Fruit fly (Drosophila melanogaster) whole organism, larva: Measurements from ENCODE around the gene hgo.

Source experiments
- noc ChIP-seq: fragments of 200-800 bp; sonication (Bioruptor generic); optimal IDR thresholded peaks from 3 replicates; lab custom pipeline; 2019; ENCODE audit warnings: missing biosample characterization, mild to moderate bottlenecking, missing genetic modification characterization, moderate library complexity

The hgo gene

DNA sequence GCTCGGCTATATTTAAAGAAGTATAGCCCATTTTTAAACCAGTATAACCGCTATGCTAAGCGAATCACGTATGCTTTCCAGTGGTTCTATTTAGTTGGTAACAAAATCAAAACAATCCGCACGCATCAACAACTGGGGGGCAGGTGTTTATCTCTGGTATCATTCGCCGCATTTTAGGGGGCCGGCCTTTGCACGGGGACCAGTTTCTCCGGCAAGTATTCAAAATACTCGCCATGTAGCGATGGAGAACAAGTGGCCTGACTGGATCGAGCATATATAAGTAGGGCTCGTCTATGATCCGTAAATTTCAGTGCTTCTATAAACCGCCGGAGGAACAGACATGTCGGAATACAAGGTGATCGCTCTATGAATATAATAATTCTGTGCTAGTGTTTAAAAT is at the start of gene hgo:
hgo (plus strand) TSS at position 301 of the 400 bp plus-strand sequence.
- no peak for TF ChIP-seq noc

- TF ChIP-seq noc: no peak
Measured at dm6 chr2L:11091111-11091510, 45.1 kb upstream of the hgo start, which contains the start of gene Wdr59. Wdr59 (plus strand) TSS chr2L:11091444.

DNA sequence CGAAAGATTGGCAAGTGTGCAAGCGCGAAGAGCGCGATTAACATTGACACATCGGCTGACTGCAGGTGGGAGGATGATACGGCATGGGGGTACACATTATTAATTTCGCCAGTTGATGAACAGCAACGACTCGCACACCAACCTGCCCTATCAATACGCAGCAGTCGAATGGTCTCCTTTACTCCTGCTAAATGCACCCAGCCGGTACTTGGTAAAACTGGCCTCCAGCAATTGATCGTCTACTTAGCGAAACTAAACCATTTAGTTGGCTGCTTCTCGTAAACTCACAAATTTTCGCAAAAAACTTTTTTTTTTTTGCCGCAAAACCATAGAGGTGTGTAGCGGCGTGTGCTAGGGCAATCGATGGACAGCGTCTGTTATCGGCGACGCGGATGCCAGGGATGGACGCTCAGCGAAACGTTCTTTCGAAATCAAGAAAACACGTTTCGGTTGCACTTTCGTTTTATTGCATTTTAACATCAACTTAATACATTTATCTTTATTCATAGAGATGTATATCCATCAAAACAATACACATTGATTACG is 35.6 kb upstream of the hgo start, which contains the start of gene Ge-1:
Ge-1 (minus strand) TSS at position 373 of the 546 bp plus-strand sequence.
- no peak for TF ChIP-seq noc

DNA sequence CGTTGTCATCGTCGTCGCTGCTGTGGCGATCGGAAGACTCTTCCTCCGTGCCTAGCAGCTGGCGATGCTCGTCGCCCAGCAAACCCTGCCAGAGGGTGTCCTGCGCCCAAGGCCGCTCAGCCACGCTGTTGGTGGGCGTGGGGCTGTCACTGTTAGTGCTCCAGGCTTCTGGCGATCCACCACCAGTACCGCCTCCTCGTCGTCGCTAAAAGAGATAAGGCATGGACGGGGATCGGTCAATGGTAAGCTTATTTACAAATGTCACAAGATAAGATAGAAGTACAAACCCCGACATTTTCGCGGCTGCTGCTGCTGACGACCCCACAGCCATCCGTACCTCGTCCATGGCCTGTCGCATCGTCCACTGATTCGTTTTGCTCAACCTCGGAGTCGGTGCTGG is 30.9 kb upstream of the hgo start:
- TF ChIP-seq noc: no peak

dm6 chr2L:11106562-11106962 is 29.6 kb upstream of the hgo start, which contains the start of gene Reps:
Reps (minus strand) TSS chr2L:11106645.
- TF ChIP-seq noc: peak; percentile 95

DNA sequence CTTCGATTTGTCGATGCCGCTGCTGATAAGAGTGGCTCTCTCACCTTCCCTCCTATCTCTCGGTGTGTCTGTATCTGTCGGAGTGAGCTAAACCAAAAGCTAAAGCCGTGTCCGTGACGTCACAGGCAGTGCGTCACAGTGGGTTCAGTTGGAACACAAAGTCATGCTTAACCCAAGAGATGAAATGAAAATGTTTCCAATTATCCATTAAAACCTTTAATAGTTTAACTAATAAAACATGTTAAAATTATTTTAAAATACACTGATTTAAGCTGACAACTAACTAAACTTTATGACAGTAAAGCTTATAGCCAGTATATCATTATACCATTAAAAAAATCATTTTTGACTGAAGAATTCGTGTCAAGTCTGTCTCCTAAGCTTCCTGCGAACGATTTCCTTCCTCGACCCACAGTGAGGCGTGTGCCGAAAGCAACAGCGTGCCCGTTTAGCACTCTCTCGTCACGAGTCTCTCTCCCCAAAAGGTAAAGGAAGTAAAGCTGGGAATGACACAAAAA is 23.1 kb upstream of the hgo start, which contains the start of gene Idua:
Idua (minus strand) TSS at position 51 of the 518 bp plus-strand sequence.
- no peak for TF ChIP-seq noc

DNA sequence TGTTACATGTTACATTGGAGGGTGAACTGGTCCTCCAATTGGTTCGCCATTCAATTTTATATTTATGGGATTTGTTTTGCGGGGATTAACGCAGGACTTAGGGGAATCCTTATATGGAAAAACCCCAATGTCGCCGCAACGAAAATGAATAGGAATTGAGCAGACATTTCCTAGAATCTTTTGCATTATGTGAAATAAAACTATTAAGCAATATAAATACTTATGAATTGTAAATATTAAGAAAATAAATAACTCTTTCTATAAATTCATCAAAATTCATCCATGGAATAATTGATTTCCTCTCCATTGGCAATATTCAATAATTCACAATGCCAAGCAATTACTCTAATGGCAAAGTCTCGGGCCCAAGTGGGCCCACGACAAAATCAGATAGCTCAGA is 22.5 kb upstream of the hgo start, which contains the start of gene Gr32a:
Gr32a (plus strand) TSS at position 301 of the 400 bp plus-strand sequence.
- TF ChIP-seq noc: no peak

DNA sequence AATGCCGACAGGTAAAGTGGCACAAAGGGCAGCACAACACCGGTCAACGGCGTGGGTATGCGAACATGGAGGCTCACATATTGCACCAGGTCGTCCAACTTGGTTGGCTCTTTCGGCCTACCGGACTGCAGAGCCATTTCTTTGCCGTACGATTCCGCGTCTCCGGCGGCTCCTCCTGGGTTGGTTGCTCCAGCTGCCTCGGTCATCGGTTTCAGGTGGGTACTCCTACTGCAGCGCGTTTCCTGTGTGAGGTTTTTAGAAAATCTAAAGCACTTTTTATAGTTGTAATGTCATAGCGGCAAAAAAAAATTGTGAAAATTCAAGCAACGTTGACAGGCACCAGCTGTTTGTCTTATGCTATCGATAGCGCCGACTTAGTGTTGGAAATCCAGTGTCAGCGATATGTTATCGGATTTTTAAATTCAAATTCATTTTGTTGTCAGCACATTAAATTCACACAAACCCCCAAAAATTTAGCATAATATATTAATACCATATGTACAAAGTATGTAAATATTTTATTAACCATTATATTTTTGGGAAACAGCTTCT is 16.2 kb upstream of the hgo start, which contains the start of gene CG6230:
CG6230 (minus strand) TSS at position 354 of the 552 bp plus-strand sequence.
- TF ChIP-seq noc: no peak

DNA sequence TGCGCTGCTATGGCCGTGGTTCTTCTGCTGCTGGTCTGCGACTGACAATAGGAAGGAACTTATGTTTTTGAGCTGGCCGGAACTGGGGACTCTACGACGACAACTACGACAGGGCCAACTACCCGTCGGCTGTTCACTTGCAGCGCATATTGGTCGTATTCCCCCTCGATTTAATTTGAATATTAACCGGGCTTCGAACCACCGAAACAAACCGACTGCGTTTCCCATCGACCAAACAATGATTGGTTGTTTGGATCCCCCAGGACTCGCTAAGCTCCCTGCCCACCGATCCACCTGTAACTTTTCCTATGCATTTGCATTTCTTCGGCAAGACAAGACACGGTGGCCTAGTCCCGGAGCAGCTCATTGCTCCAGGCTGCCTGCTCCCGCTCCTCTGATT is 14.6 kb upstream of the hgo start, which contains the start of gene Dnaaf4:
Dnaaf4 (minus strand) TSS at position 101 of the 400 bp plus-strand sequence.
- TF ChIP-seq noc: no peak

DNA sequence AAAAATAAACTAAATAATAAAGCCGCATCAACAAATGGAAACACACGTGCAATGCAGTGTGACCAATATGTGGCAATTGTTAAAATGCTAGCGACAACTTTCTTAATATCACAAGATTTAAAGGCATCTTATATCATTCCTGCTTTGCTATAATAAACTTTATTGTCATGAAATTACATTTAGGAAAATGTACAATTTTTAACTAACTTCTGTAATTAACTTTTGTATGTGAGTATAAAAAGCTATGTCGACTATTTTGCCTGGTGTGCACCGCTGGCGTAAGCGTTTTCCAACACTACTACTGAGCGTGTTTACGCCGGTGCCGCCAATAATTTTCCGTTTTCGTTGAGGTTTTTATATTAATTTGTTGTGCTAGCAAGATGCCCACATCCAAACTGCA is 12.7 kb upstream of the hgo start, which contains the start of the genes Csl4 and Nup160:
Csl4 (minus strand) TSS at position 69 of the 400 bp plus-strand sequence.
Nup160 (plus strand) TSS at position 279 of the 400 bp plus-strand sequence.
- no peak for TF ChIP-seq noc

dm6 chr2L:11130151-11131008 is 5.8 kb upstream of the hgo start, which contains the start of the genes RfC38 and CG4751:
RfC38 (minus strand) TSS chr2L:11130645.
CG4751 (plus strand) TSS chr2L:11130737.
- TF ChIP-seq noc: no peak

DNA sequence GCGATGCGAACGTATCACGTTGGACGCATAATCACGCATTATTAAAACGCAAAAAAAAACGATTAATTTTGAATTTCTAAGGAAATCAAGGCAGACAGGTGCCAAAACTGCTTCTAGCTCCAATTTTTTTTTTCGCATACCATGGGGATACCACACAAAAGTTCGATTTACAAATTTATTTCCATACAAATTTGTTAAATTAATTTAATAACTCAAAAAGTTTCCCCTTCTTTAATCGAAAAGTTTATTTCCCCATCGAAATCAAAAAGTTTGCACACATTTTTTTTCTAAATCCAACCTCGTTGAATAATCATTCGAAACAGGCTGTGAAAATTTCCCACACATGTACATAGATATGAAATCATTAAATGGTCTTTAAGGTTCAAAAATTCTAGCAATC is 9.1 kb downstream of the hgo start, which contains the start of gene CG31867:
CG31867 (minus strand) TSS at position 101 of the 400 bp plus-strand sequence.
- TF ChIP-seq noc: no peak

DNA sequence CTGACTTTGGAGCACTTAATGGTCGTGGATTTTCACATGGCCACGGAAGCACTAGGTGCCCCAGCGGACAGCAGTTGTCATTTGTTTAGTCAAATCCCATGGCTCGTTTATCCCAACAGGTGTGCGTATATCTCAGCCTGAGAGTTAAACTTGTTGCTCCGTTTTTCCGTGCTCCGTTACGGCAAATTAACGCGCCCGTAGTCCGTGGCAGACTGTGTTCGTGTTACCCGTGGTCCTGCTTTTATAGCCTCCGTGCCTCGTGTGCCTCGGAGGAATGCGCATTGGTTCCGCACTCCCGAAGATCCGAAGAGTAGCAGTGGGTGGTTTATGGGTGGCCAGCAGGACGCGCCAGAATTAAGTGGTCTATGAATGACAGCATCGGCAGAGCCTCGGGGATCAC is 12.8 kb downstream of the hgo start, which contains the start of gene Gyc32E:
Gyc32E (minus strand) TSS at position 133 of the 400 bp plus-strand sequence.
- TF ChIP-seq noc: no peak

dm6 chr2L:11155166-11155958 is 19.2 kb downstream of the hgo start, which contains the start of gene CG6287:
CG6287 (minus strand) TSS chr2L:11155721.
- TF ChIP-seq noc: peak; percentile 68

dm6 chr2L:11167997-11168396 is 31.8 kb downstream of the hgo start:
- TF ChIP-seq noc: no peak
